Worm (Caenorhabditis elegans): ENCODE measurements around the gene sdc-3.

sdc-3 gene

DNA sequence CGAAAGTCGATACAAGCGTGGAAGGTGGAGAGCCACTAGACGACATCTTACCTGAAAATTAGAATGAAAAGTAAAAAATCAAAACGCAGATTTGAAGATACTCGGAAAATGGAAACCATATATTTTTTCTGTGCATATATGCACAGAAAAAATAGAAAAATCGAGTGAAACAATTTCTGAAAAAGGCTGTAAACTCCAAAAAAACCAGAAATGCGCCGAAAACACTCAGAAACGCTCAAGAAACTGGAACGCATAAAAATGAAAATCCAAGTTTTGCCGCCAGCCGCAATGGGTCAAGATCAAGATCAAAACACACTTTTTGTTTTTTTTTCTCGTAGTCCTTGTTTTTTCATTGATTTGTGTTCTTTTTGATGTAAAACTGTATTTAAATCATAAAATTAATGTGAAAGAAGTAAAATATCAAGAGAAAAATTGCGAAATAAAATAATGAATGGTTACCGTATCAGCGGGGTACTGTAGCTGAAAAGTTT, 55.3 kb downstream of the sdc-3 start, which contains the start of gene T01C3.3:
Gene T01C3.3 (minus strand): TSS at position 51 of the 491 bp plus-strand sequence.
- TF ChIP-seq flt-1 (GFP tag; IDR thresholded peaks at IDR 0.05), result no peak
- TF ChIP-seq tab-1 (GFP tag; IDR thresholded peaks at IDR 0.05), result no peak
- TF ChIP-seq ztf-23 (GFP tag; IDR thresholded peaks at IDR 0.05), result no peak
- no peak for TF ChIP-seq T22C8.4 (GFP tag; IDR thresholded peaks at IDR 0.05)
- no peak for TF ChIP-seq ref-1 (GFP tag; conservative IDR thresholded peaks at IDR 0.05)
- no peak for TF ChIP-seq med-1 (GFP tag; optimal IDR thresholded peaks at IDR 0.05; ENCODE audit: insufficient read depth)
- TF ChIP-seq ztf-29 (GFP tag; IDR thresholded peaks at IDR 0.05), result no peak
- TF ChIP-seq klf-2 (GFP tag; conservative IDR thresholded peaks at IDR 0.05), result no peak
- TF ChIP-seq cog-1 (tag; optimal IDR thresholded peaks at IDR 0.05), result no peak

DNA sequence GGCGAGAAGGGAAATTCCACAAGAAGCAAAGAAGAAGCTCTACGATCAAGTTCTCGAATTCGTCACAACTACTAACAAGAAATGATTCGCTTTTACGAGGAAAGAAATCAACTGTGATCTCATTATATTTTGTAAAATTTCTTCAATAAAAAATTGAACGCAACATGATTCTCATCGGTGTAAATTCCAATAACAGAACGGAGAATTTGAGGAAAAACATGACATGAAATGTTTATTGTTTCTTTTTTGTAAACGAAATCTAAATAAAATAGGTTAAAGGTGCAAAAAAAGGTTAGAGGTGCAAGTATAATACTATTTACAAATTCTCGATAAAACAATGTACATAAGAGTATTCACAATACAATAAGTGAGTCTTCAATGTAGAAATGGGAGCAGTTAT, 56.5 kb downstream of the sdc-3 start:
- TF ChIP-seq ztf-29 (GFP tag; IDR thresholded peaks at IDR 0.05) (no peak), tab-1 (GFP tag; IDR thresholded peaks at IDR 0.05) (no peak), ref-1 (GFP tag; conservative IDR thresholded peaks at IDR 0.05) (no peak), T22C8.4 (GFP tag; IDR thresholded peaks at IDR 0.05) (no peak), flt-1 (GFP tag; IDR thresholded peaks at IDR 0.05) (no peak), med-1 (GFP tag; optimal IDR thresholded peaks at IDR 0.05; ENCODE audit: insufficient read depth) (no peak), cog-1 (tag; optimal IDR thresholded peaks at IDR 0.05) (no peak), klf-2 (GFP tag; conservative IDR thresholded peaks at IDR 0.05) (no peak), ztf-23 (GFP tag; IDR thresholded peaks at IDR 0.05) (no peak)

DNA sequence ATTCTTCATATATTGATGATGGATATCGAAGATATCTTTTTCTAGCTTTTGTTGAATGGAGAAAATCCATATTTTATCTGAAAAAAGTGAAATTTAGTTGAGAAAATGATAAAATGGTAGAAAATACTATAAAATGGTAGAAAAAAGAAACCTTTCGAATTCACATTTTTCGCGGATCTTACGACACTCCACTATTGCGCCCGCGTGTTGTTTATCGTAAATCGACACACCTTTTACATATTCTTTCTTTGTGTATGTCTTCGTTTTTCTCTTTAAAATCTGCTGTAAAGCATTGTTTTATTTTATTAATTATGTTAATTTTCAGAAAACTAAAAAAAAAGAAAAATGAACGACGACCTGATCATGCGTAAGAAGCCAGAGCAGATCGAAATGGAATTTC, 57.2 kb downstream of the sdc-3 start, which contains the start of the genes cdt-2 and T01C3.2:
Gene cdt-2 (minus strand): TSS at position 284 of the 400 bp plus-strand sequence.
Gene T01C3.2 (plus strand): TSS at position 326 of the 400 bp plus-strand sequence.
- TF ChIP-seq ztf-23 (GFP tag; IDR thresholded peaks at IDR 0.05) (no peak), klf-2 (GFP tag; conservative IDR thresholded peaks at IDR 0.05) (no peak), ztf-29 (GFP tag; IDR thresholded peaks at IDR 0.05) (no peak), ref-1 (GFP tag; conservative IDR thresholded peaks at IDR 0.05) (no peak), T22C8.4 (GFP tag; IDR thresholded peaks at IDR 0.05) (no peak), tab-1 (GFP tag; IDR thresholded peaks at IDR 0.05) (no peak)
